Worm (Caenorhabditis elegans): Measurements from ENCODE around the gene sna-2.

DNA sequence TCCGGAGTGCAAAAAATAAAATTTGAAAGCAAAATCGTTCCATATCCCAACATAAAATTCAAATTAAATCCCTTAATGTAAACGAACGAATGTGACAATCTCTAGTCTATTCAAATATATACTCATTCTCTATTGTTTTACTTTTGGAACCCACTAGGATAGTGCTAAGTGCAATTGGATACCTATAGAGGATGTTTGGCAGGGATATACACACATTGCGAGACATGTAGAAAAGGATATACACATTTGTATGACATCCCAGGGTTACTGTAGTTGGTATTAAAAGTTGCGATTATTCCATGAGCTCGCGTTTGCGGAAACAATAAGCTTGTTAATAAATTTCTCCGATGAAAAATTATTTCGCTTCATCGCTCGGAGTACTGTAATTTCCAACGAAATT lies 4.0 kb downstream of the sna-2 start:
- TF ChIP-seq him-1 (tag; optimal IDR thresholded peaks at IDR 0.05) (no peak), dao-5 (tag; optimal IDR thresholded peaks at IDR 0.05) (no peak)
